Fruit fly (Drosophila melanogaster): ENCODE results near the gene CG15186.

DNA sequence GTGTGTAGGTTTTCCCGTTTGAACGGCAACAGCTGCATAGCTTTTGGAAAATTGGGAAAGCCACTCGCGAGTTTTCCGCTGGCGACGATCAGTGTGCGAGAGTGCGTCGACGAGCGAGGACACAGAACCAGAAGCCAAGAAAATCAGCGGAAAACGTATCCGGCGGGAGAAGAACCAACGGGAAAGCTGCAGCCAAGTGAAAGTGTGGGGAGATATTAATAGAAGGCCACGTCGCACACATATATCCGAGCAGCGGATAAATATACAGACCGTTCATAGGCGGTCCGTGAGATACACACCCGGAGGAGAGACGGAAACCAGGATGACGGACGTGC, 9.8 kb upstream of the CG15186 start, which contains the start of gene Neurochondrin:
- TF ChIP-seq CG8478 (optimal IDR thresholded peaks at IDR 0.05) (no peak), CTCF (optimal IDR thresholded peaks at IDR 0.05) (no peak)

Data from S2 (cell line).